Worm (Caenorhabditis elegans) whole organism, L4/young adult: ENCODE data around the gene M117.6.
A peak's percentile ranks its signal among the peaks of the same experiment; 100 is the strongest.
"Not testable (repeated sequence)": the region's sequence is repeated elsewhere in the genome, so short reads cannot be mapped to it uniquely, and the experiment has no call there.

ENCODE experiments used
- W03F9.2 ChIP-seq: fragments of 150-350 bp; optimal IDR thresholded peaks from 2 replicates; lab custom pipeline; 2014; ENCODE audit warnings: missing biosample characterization, missing genetic modification characterization
- dao-5 ChIP-seq: sonication (generic microtip); optimal IDR thresholded peaks from 2 replicates; lab custom pipeline; 2016; ENCODE audit warnings: missing genotype, missing genetic modification characterization, moderate library complexity, missing compliant biosample characterization
- him-1 ChIP-seq: sonication (generic microtip); optimal IDR thresholded peaks from 2 replicates; lab custom pipeline; 2016; ENCODE audit warnings: missing genotype, missing genetic modification reagents, missing genetic modification characterization, missing compliant biosample characterization

M117.6 gene

ce11 chrIV:11828012-11828411 lies at the start of gene M117.6:
Gene M117.6 (minus strand): TSS chrIV:11828112.
- TF ChIP-seq W03F9.2 (tag; lab: Kevin White, UChicago); him-1; dao-5 (tag; lab: Kevin White, UChicago): not testable (repeated sequence)

DNA sequence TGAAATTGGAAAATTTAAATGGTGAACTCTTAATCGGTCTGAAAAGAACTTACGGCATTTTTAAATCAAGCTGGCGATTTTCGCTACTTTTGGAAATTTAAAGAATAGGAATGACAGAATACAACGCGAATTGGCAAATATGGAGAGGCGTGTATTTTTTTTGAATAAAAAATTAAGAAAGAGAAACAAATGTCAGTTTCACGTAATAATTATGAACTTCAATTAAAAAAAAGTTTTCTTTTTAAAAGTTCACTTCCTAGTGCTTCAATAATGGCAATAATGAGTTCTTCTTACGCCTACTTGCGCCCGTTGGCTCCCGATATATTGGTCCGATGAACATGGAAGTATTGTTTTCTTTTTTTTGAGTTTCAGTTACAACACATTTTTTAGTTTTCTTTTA lies 49.8 kb upstream of the M117.6 start, which contains the start of gene pph-2:
TSS of gene pph-2 (minus strand) at position 101 of the 400 bp plus-strand sequence.
- TF ChIP-seq him-1 (no peak), W03F9.2 (tag; lab: Kevin White, UChicago) (no peak), dao-5 (tag; lab: Kevin White, UChicago) (no peak)

ce11 chrIV:11871898-11872297 lies 44.0 kb upstream of the M117.6 start:
- TF ChIP-seq W03F9.2 (tag; lab: Kevin White, UChicago) (no peak), dao-5 (tag; lab: Kevin White, UChicago) (no peak), him-1 (no peak)

DNA sequence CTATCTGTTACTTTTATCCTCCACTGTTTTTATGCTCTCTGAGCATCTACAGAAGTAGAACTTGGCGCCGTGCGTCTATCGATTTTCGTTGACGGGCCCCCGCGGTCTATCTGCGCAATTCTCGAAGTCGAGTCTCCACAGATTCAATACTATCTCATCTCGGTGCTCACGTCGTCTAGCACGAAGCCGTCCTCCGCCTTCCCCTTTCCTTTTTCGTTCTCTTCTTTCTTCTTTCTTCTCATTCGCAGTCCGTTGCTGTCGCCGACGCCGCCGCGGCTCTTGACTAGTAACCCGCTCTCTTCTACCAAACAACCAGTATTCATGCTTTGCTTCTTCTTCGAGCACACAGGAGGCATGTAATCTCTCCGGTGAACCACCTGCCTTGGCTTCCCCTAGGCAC lies 43.2 kb upstream of the M117.6 start:
- no peak for TF ChIP-seq dao-5 (tag; lab: Kevin White, UChicago)
- TF ChIP-seq him-1: peak; percentile 36

ce11 chrIV:11868452-11868851 lies 40.5 kb upstream of the M117.6 start:
- no peak for TF ChIP-seq him-1
- no peak for TF ChIP-seq dao-5 (tag; lab: Kevin White, UChicago)
- no peak for TF ChIP-seq W03F9.2 (tag; lab: Kevin White, UChicago)

ce11 chrIV:11867652-11868232 lies 39.8 kb upstream of the M117.6 start:
- TF ChIP-seq dao-5 (tag; lab: Kevin White, UChicago): no peak
- no peak for TF ChIP-seq him-1
- no peak for TF ChIP-seq W03F9.2 (tag; lab: Kevin White, UChicago)

DNA sequence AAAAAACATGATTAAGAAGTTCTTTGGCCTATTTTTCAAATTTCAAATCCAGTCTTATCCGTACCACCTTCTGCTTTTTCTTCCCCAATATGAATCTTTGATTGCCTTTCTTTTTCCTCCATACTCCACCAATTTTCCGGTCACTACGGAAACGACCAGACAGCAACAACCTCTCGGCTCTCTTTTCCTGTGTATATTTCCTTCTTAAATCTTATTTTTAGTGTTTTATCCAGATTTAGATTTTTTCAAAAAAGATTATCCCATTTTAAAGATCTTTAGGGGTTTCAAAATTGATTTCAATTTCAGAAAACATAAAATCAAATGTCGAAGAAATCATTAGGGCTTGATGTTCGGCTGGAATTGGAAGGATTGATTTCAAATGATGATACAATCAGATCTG lies 36.3 kb upstream of the M117.6 start, which contains the start of gene trpa-1:
TSS of gene trpa-1 (plus strand) at position 301 of the 400 bp plus-strand sequence.
- no peak for TF ChIP-seq dao-5 (tag; lab: Kevin White, UChicago)
- TF ChIP-seq him-1: no peak
- no peak for TF ChIP-seq W03F9.2 (tag; lab: Kevin White, UChicago)

ce11 chrIV:11863428-11863827 lies 35.5 kb upstream of the M117.6 start:
- TF ChIP-seq W03F9.2 (tag; lab: Kevin White, UChicago) (no peak), him-1 (no peak), dao-5 (tag; lab: Kevin White, UChicago) (no peak)

ce11 chrIV:11859995-11860605 lies 32.2 kb upstream of the M117.6 start, which contains the start of gene mob-1:
Gene mob-1 (plus strand): TSS chrIV:11860555.
- TF ChIP-seq W03F9.2 (tag; lab: Kevin White, UChicago) (no peak), dao-5 (tag; lab: Kevin White, UChicago) (no peak)

- TF ChIP-seq W03F9.2 (tag; lab: Kevin White, UChicago): no peak
- no peak for TF ChIP-seq dao-5 (tag; lab: Kevin White, UChicago)
- TF ChIP-seq him-1: no peak
Measured at ce11 chrIV:11858142-11858541, 30.2 kb upstream of the M117.6 start, which contains the start of gene let-92. Gene let-92 (plus strand): TSS chrIV:11858442.

ce11 chrIV:11857159-11857565 lies 29.2 kb upstream of the M117.6 start:
- TF ChIP-seq him-1: peak; percentile 72
- TF ChIP-seq dao-5 (tag; lab: Kevin White, UChicago): no peak
- no peak for TF ChIP-seq W03F9.2 (tag; lab: Kevin White, UChicago)

ce11 chrIV:11855900-11856660 lies 28.2 kb upstream of the M117.6 start, which contains the start of gene ech-2:
Gene ech-2 (minus strand): TSS chrIV:11856351.
- TF ChIP-seq W03F9.2 (tag; lab: Kevin White, UChicago): peak; percentile 26
- no peak for TF ChIP-seq dao-5 (tag; lab: Kevin White, UChicago)
- no peak for TF ChIP-seq him-1

ce11 chrIV:11855424-11855823 lies 27.5 kb upstream of the M117.6 start:
- TF ChIP-seq him-1 (no peak), W03F9.2 (tag; lab: Kevin White, UChicago) (no peak), dao-5 (tag; lab: Kevin White, UChicago) (no peak)

ce11 chrIV:11854777-11855176 lies 26.9 kb upstream of the M117.6 start, which contains the start of gene tag-30:
Gene tag-30 (minus strand): TSS chrIV:11855159.
- TF ChIP-seq W03F9.2 (tag; lab: Kevin White, UChicago) (peak; percentile 50), dao-5 (tag; lab: Kevin White, UChicago) (no peak), him-1 (no peak)
